Worm (Caenorhabditis elegans) whole organism, late embryonic: ENCODE results near the gene tlk-1.
A peak's percentile ranks its signal among the peaks of the same experiment; 100 is the strongest.

Experiments
- C08G9.2 ChIP-seq: sonication (generic microtip); optimal IDR thresholded peaks from 2 replicates; lab custom pipeline; 2016; ENCODE audit warnings: mild to moderate bottlenecking, missing genetic modification characterization, moderate library complexity, missing compliant biosample characterization
- K02D7.2 ChIP-seq: sonication (generic microtip); optimal IDR thresholded peaks from 2 replicates; lab custom pipeline; 2017; ENCODE audit warnings: mild to moderate bottlenecking, missing genetic modification characterization, missing compliant biosample characterization
- K09A11.1 ChIP-seq: sonication (generic microtip); optimal IDR thresholded peaks from 2 replicates; lab custom pipeline; 2017; ENCODE audit warnings: antibody characterized with exemption, mild to moderate bottlenecking, missing genetic modification characterization, missing compliant biosample characterization; ENCODE audit not compliant: insufficient read depth
- T23F11.4 ChIP-seq: fragments of 200-800 bp; sonication (Bioruptor generic); optimal IDR thresholded peaks from 2 replicates; lab custom pipeline; 2018; ENCODE audit warnings: mild to moderate bottlenecking, missing genetic modification characterization, missing compliant biosample characterization
- ahr-1 ChIP-seq: sonication (generic microtip); optimal IDR thresholded peaks from 2 replicates; lab custom pipeline; 2016; ENCODE audit warnings: missing genetic modification characterization, missing compliant biosample characterization
- ama-1 ChIP-seq: fragments of 150-350 bp; optimal IDR thresholded peaks from 2 replicates; lab custom pipeline; 2014
- ceh-14 ChIP-seq: sonication (generic microtip); optimal IDR thresholded peaks from 2 replicates; lab custom pipeline; 2016; ENCODE audit warnings: missing genotype, missing genetic modification characterization, missing compliant biosample characterization
- ceh-18 ChIP-seq: sonication (generic microtip); optimal IDR thresholded peaks from 2 replicates; lab custom pipeline; 2016; ENCODE audit warnings: missing genetic modification characterization, missing compliant biosample characterization
- ceh-34 ChIP-seq: sonication (generic microtip); optimal IDR thresholded peaks from 2 replicates; lab custom pipeline; 2016; ENCODE audit warnings: mild to moderate bottlenecking, missing genetic modification characterization, missing compliant biosample characterization
- ceh-48 ChIP-seq: sonication (generic microtip); optimal IDR thresholded peaks from 2 replicates; lab custom pipeline; 2016; ENCODE audit warnings: missing genetic modification characterization, inconsistent platforms, missing compliant biosample characterization
- dmd-4 ChIP-seq: sonication (generic microtip); optimal IDR thresholded peaks from 2 replicates; lab custom pipeline; 2016; ENCODE audit warnings: borderline replicate concordance, missing genetic modification characterization, missing compliant biosample characterization
- elt-2 ChIP-seq: sonication (generic microtip); optimal IDR thresholded peaks from 2 replicates; lab custom pipeline; 2016; ENCODE audit warnings: missing genetic modification reagents, missing genetic modification characterization, missing compliant biosample characterization
- elt-4 ChIP-seq: sonication (generic microtip); optimal IDR thresholded peaks from 2 replicates; lab custom pipeline; 2016; ENCODE audit warnings: missing genetic modification characterization, missing compliant biosample characterization
- ets-4 ChIP-seq: sonication (generic microtip); optimal IDR thresholded peaks from 2 replicates; lab custom pipeline; 2016; ENCODE audit warnings: missing genetic modification characterization, missing compliant biosample characterization
- fax-1 ChIP-seq: sonication (generic microtip); optimal IDR thresholded peaks from 2 replicates; lab custom pipeline; 2016; ENCODE audit warnings: missing genotype, missing genetic modification characterization, missing compliant biosample characterization
- fkh-10 ChIP-seq: fragments of 150-350 bp; optimal IDR thresholded peaks from 2 replicates; lab custom pipeline; 2014; ENCODE audit warnings: missing biosample characterization, missing genetic modification reagents, missing genetic modification characterization
- hlh-30 ChIP-seq: sonication (generic microtip); optimal IDR thresholded peaks from 2 replicates; lab custom pipeline; 2017; ENCODE audit warnings: antibody characterized with exemption, missing genetic modification characterization, missing compliant biosample characterization; ENCODE audit not compliant: insufficient read depth
- lim-6 ChIP-seq: sonication (generic microtip); optimal IDR thresholded peaks from 2 replicates; lab custom pipeline; 2016; ENCODE audit warnings: missing genetic modification characterization, missing compliant biosample characterization
- madf-2 ChIP-seq: sonication (generic microtip); optimal IDR thresholded peaks from 2 replicates; lab custom pipeline; 2017; ENCODE audit warnings: missing genetic modification characterization, missing compliant biosample characterization
- nfya-1 ChIP-seq: sonication (generic microtip); optimal IDR thresholded peaks from 2 replicates; lab custom pipeline; 2017; ENCODE audit warnings: missing genetic modification characterization, mild to moderate bottlenecking, missing compliant biosample characterization, antibody characterized with exemption, moderate library complexity
- npax-4 ChIP-seq: sonication (generic microtip); optimal IDR thresholded peaks from 2 replicates; lab custom pipeline; 2016; ENCODE audit warnings: missing genetic modification characterization, missing compliant biosample characterization
- odd-2 ChIP-seq: sonication (generic microtip); optimal IDR thresholded peaks from 2 replicates; lab custom pipeline; 2017; ENCODE audit warnings: antibody characterized with exemption, mild to moderate bottlenecking, missing genetic modification characterization, missing compliant biosample characterization
- pha-2 ChIP-seq: sonication (generic microtip); optimal IDR thresholded peaks from 2 replicates; lab custom pipeline; 2017; ENCODE audit warnings: mild to moderate bottlenecking, missing genetic modification characterization, missing compliant biosample characterization
- pqm-1 ChIP-seq: sonication (generic microtip); optimal IDR thresholded peaks from 2 replicates; lab custom pipeline; 2016; ENCODE audit warnings: missing genetic modification characterization, missing compliant biosample characterization
- ref-2 ChIP-seq: sonication (generic microtip); optimal IDR thresholded peaks from 2 replicates; lab custom pipeline; 2016; ENCODE audit warnings: missing genetic modification characterization, missing compliant biosample characterization
- rnt-1 ChIP-seq: sonication (generic microtip); optimal IDR thresholded peaks from 2 replicates; lab custom pipeline; 2016; ENCODE audit warnings: missing genetic modification characterization, missing compliant biosample characterization
- sdc-2 ChIP-seq: sonication (generic microtip); optimal IDR thresholded peaks from 2 replicates; lab custom pipeline; 2016; ENCODE audit warnings: missing genotype, missing genetic modification characterization, missing compliant biosample characterization
- syd-9 ChIP-seq: sonication (generic microtip); optimal IDR thresholded peaks from 2 replicates; lab custom pipeline; 2016; ENCODE audit warnings: mild to moderate bottlenecking, missing genetic modification characterization, moderate library complexity, missing compliant biosample characterization
- tbx-2 ChIP-seq: sonication (generic microtip); optimal IDR thresholded peaks from 2 replicates; lab custom pipeline; 2016; ENCODE audit warnings: missing genetic modification characterization, missing compliant biosample characterization
- tbx-7 ChIP-seq: sonication (generic microtip); optimal IDR thresholded peaks from 2 replicates; lab custom pipeline; 2016; ENCODE audit warnings: missing genotype, missing genetic modification characterization, missing compliant biosample characterization
- ttx-3 ChIP-seq: sonication (generic microtip); optimal IDR thresholded peaks from 2 replicates; lab custom pipeline; 2016; ENCODE audit warnings: missing genetic modification reagents, missing genetic modification characterization, missing compliant biosample characterization
- unc-3 ChIP-seq, 2 experiments: fragments of 200-800 bp in 1 of 2; sonication (Bioruptor generic) in 1 of 2; sonication (generic microtip) in 1 of 2; conservative IDR thresholded peaks in 1 of 2; optimal IDR thresholded peaks in 1 of 2; 2 replicates each; pipeline versions ENCODE4 v1.3.6 to Lab custom; 2016 to 2022; ENCODE audit warnings: missing compliant biosample characterization in 2 of 2, missing genetic modification characterization in 2 of 2, missing genetic modification reagents in 1 of 2
- unc-42 ChIP-seq: sonication (generic microtip); optimal IDR thresholded peaks from 2 replicates; lab custom pipeline; 2016; ENCODE audit warnings: missing genotype, missing genetic modification characterization, missing compliant biosample characterization
- unc-55 ChIP-seq: sonication (generic microtip); optimal IDR thresholded peaks from 2 replicates; lab custom pipeline; 2017; ENCODE audit warnings: missing biosample characterization, missing genetic modification reagents, missing genetic modification characterization

Gene tlk-1

DNA sequence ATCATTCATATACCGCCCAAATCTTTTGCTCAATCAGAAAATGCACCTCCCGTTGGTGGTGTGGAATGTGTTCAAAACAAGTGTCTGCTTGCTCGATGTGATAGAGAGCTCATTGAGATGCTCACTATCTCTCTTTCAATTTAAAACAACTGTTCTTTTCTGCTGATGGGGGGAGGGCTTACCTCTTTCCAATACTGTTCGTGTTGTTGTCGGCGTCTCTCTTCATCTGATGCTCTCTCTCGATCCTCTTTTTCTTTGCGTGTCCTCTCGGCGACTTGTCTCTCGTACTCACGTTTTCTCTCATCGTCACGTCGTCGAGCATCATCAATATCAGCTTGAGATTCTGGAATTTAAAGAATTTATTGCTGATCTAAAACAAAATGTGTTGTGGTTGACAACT is 42.3 kb downstream of the tlk-1 start:
- no peak for TF ChIP-seq npax-4 (tag; lab: Kevin White, UChicago)
- peak; percentile 2 for TF ChIP-seq tbx-2
- TF ChIP-seq ref-2 (tag; lab: Kevin White, UChicago): peak; percentile 33
- no peak for TF ChIP-seq fkh-10
- TF ChIP-seq nfya-1: peak; percentile 0
- no peak for TF ChIP-seq ttx-3 (tag; lab: Kevin White, UChicago)
- no peak for TF ChIP-seq K09A11.1 (tag; lab: Kevin White, UChicago)
- no peak for TF ChIP-seq tbx-7 (tag; lab: Kevin White, UChicago)
- TF ChIP-seq pqm-1: no peak
- no peak for TF ChIP-seq sdc-2
- TF ChIP-seq dmd-4 (tag; lab: Kevin White, UChicago): no peak
- TF ChIP-seq ets-4 (tag; lab: Kevin White, UChicago): no peak
- no peak for TF ChIP-seq ceh-48 (tag; lab: Kevin White, UChicago)
- no peak for TF ChIP-seq T23F11.4 (GFP tag; lab: Kevin White, UChicago)
- TF ChIP-seq ahr-1: no peak
- TF ChIP-seq elt-2: no peak
- no peak for TF ChIP-seq pha-2 (tag; lab: Kevin White, UChicago)
- no peak for TF ChIP-seq fax-1 (tag; lab: Kevin White, UChicago)
- TF ChIP-seq C08G9.2 (tag; lab: Kevin White, UChicago): no peak
- TF ChIP-seq odd-2: no peak
- peak; percentile 57 for TF ChIP-seq unc-55 (GFP tag; lab: Kevin White, UChicago)
- no peak for TF ChIP-seq ama-1 (lab: Kevin White, UChicago)

DNA sequence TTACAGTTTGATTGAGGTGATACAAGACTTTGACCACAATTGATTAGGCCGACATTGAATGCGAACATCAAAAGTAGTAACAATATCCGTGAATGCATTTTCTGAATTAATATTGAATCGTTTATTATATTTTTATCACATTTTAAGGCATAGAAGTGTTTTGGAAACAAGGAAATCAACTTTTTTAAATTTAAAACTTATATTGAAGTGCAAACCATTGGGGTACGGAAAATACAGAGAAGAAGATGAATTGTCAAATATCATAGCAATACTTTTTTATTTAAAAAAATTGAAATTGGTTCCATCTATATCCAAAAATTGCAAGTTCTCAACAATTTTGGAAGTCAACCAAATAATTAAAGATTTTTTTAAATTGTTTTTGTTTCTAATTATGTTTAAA is 43.6 kb downstream of the tlk-1 start, which contains the start of gene T05G5.1:
Gene T05G5.1, minus strand, starts transcription at position 101 of the 400 bp plus-strand sequence.
- no peak for TF ChIP-seq ceh-48 (tag; lab: Kevin White, UChicago)
- TF ChIP-seq ttx-3 (tag; lab: Kevin White, UChicago): no peak
- TF ChIP-seq tbx-2: no peak
- TF ChIP-seq sdc-2: no peak
- TF ChIP-seq hlh-30 (tag; lab: Kevin White, UChicago): no peak
- TF ChIP-seq npax-4 (tag; lab: Kevin White, UChicago): no peak
- TF ChIP-seq lim-6: no peak
- no peak for TF ChIP-seq C08G9.2 (tag; lab: Kevin White, UChicago)
- no peak for TF ChIP-seq madf-2 (tag; lab: Kevin White, UChicago)
- no peak for TF ChIP-seq ceh-14
- no peak for TF ChIP-seq unc-3 (GFP tag; conservative IDR thresholded peaks at IDR 0.05; lab: Robert Waterston, UW)
- TF ChIP-seq unc-3 (tag; optimal IDR thresholded peaks at IDR 0.05; lab: Kevin White, UChicago): no peak
- no peak for TF ChIP-seq syd-9 (tag; lab: Kevin White, UChicago)
- TF ChIP-seq elt-4: no peak
- TF ChIP-seq pha-2 (tag; lab: Kevin White, UChicago): no peak
- TF ChIP-seq ama-1 (lab: Kevin White, UChicago): no peak

DNA sequence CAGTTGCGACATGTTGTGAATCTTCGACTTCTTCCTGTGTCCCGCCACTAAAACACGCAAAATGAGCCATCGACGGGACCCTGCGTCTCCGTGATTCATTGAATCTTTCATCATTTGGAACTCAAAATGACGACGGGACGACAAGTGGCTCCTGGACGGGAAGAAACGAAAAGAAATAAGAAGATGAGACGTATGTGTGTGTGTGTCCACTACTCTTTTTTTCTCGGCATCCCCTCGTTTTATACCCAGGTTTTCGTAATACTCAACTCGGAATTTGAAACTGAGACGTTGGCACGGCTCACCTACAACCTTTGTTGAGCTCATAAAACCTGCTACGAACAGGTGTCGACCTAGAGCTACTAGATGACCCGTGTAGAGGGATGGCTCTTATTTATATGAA is 44.8 kb downstream of the tlk-1 start:
- TF ChIP-seq C08G9.2 (tag; lab: Kevin White, UChicago) (no peak), ceh-18 (peak; percentile 3), unc-55 (GFP tag; lab: Kevin White, UChicago) (peak; percentile 14)

- TF ChIP-seq ceh-48 (tag; lab: Kevin White, UChicago): no peak
- TF ChIP-seq rnt-1: peak; percentile 5
- TF ChIP-seq nfya-1: peak; percentile 11
- TF ChIP-seq ceh-34 (tag; lab: Kevin White, UChicago): peak; percentile 4
- TF ChIP-seq ref-2 (tag; lab: Kevin White, UChicago): peak; percentile 22
- TF ChIP-seq ahr-1: no peak
- TF ChIP-seq unc-42 (tag; lab: Kevin White, UChicago): no peak
- TF ChIP-seq sdc-2: no peak
- no peak for TF ChIP-seq K02D7.2 (tag; lab: Kevin White, UChicago)
- no peak for TF ChIP-seq lim-6
- no peak for TF ChIP-seq syd-9 (tag; lab: Kevin White, UChicago)
These were observed 45.7 kb downstream of the tlk-1 start for ce11 chrIII:9745333-9745897.
